Fruit fly (Drosophila melanogaster) whole organism, embryonic: ENCODE measurements around the gene Tmep.

Source experiments
- Ada2b ChIP-seq: fragments of 200-800 bp; sonication (Bioruptor generic); IDR thresholded peaks from 2 replicates; pipeline ENCODE4 v1.3.6; 2022; ENCODE audit warnings: missing biosample characterization, missing genetic modification characterization
- Atf6 ChIP-seq: fragments of 200-800 bp; sonication (Bioruptor generic); IDR thresholded peaks from 2 replicates; pipeline ENCODE4 v1.3.6; 2022; ENCODE audit warnings: missing biosample characterization, missing genetic modification characterization
- BtbVII ChIP-seq: fragments of 200-800 bp; sonication (Bioruptor generic); optimal IDR thresholded peaks from 3 replicates; lab custom pipeline; 2017; ENCODE audit warnings: missing biosample characterization, mild to moderate bottlenecking, missing genetic modification characterization
- CG10147 ChIP-seq: fragments of 200-800 bp; sonication (Bioruptor generic); optimal IDR thresholded peaks from 2 replicates; lab custom pipeline; 2019; ENCODE audit warnings: missing biosample characterization, mild to moderate bottlenecking, missing genetic modification characterization, moderate library complexity
- CG10654 ChIP-seq: fragments of 200-800 bp; sonication (Bioruptor generic); optimal IDR thresholded peaks from 2 replicates; lab custom pipeline; 2016; ENCODE audit warnings: missing biosample characterization, missing genetic modification characterization
- CG11456 ChIP-seq: fragments of 200-800 bp; sonication (Bioruptor generic); IDR thresholded peaks from 3 replicates; pipeline ENCODE4 v1.3.6; 2022; ENCODE audit warnings: missing biosample characterization, missing genetic modification characterization
- CG11504 ChIP-seq: fragments of 200-800 bp; sonication (Bioruptor generic); optimal IDR thresholded peaks from 3 replicates; lab custom pipeline; 2019; ENCODE audit warnings: missing biosample characterization, mild to moderate bottlenecking, missing genetic modification characterization, moderate library complexity
- CG12155 ChIP-seq: fragments of 200-800 bp; sonication (Bioruptor generic); optimal IDR thresholded peaks from 3 replicates; lab custom pipeline; 2016; ENCODE audit warnings: missing biosample characterization, missing genetic modification characterization
- CG12769 ChIP-seq: fragments of 200-800 bp; sonication (Bioruptor generic); optimal IDR thresholded peaks from 2 replicates; lab custom pipeline; 2019; ENCODE audit warnings: missing biosample characterization, mild to moderate bottlenecking, missing genetic modification characterization, moderate library complexity
- CG13775 ChIP-seq: fragments of 200-800 bp; sonication (Bioruptor generic); optimal IDR thresholded peaks from 3 replicates; lab custom pipeline; 2017; ENCODE audit warnings: missing biosample characterization, mild to moderate bottlenecking, missing genetic modification characterization
- CG15514 ChIP-seq: fragments of 200-800 bp; sonication (Bioruptor generic); optimal IDR thresholded peaks from 3 replicates; lab custom pipeline; 2017; ENCODE audit warnings: missing biosample characterization, missing genetic modification characterization, mild to moderate bottlenecking, moderate library complexity, missing genetic modification reagents
- CG1603 ChIP-seq: fragments of 200-800 bp; sonication (Bioruptor generic); optimal IDR thresholded peaks from 2 replicates; lab custom pipeline; 2019; ENCODE audit warnings: missing biosample characterization, mild to moderate bottlenecking, missing genetic modification characterization, moderate library complexity
- CG1647 ChIP-seq: fragments of 200-800 bp; sonication (Bioruptor generic); optimal IDR thresholded peaks from 3 replicates; lab custom pipeline; 2016; ENCODE audit warnings: missing biosample characterization, missing genetic modification characterization
- CG16779 ChIP-seq: fragments of 200-800 bp; sonication (Bioruptor generic); IDR thresholded peaks from 2 replicates; pipeline ENCODE4 v1.3.6; 2022; ENCODE audit warnings: missing biosample characterization, missing genetic modification characterization
- CG1792 ChIP-seq: fragments of 200-800 bp; sonication (Bioruptor generic); optimal IDR thresholded peaks from 2 replicates; lab custom pipeline; 2016; ENCODE audit warnings: missing biosample characterization, missing genetic modification characterization
- CG18262 ChIP-seq: fragments of 200-800 bp; optimal IDR thresholded peaks from 3 replicates; lab custom pipeline; 2019; ENCODE audit warnings: missing biosample characterization, mild to moderate bottlenecking, missing genetic modification characterization, moderate library complexity
- CG2116 ChIP-seq: fragments of 200-800 bp; sonication (Bioruptor generic); optimal IDR thresholded peaks from 3 replicates; lab custom pipeline; 2018; ENCODE audit warnings: missing biosample characterization, mild to moderate bottlenecking, missing genetic modification characterization
- CG2202 ChIP-seq: fragments of 200-800 bp; sonication (Bioruptor generic); optimal IDR thresholded peaks from 2 replicates; lab custom pipeline; 2018; ENCODE audit warnings: missing biosample characterization, mild to moderate bottlenecking, missing genetic modification characterization
- CG32772 ChIP-seq: fragments of 200-800 bp; sonication (Bioruptor generic); IDR thresholded peaks from 2 replicates; pipeline ENCODE4 v1.3.6; 2022; ENCODE audit warnings: missing biosample characterization, missing genetic modification characterization
- CG43689 ChIP-seq: fragments of 200-800 bp; sonication (Bioruptor generic); IDR thresholded peaks from 2 replicates; pipeline ENCODE4 v1.3.6; 2022; ENCODE audit warnings: missing biosample characterization, missing genetic modification characterization
- CG4424 ChIP-seq: fragments of 200-800 bp; sonication (Bioruptor generic); optimal IDR thresholded peaks from 3 replicates; lab custom pipeline; 2016; ENCODE audit warnings: missing biosample characterization, missing genetic modification characterization
- CG4617 ChIP-seq: fragments of 200-800 bp; sonication (Bioruptor generic); optimal IDR thresholded peaks from 3 replicates; lab custom pipeline; 2016; ENCODE audit warnings: missing biosample characterization, missing genetic modification characterization, borderline replicate concordance
- CG7786 ChIP-seq: fragments of 200-800 bp; sonication (Bioruptor generic); optimal IDR thresholded peaks from 2 replicates; lab custom pipeline; 2016; ENCODE audit warnings: missing biosample characterization, missing genetic modification characterization
- CG7928 ChIP-seq: fragments of 200-800 bp; sonication (Bioruptor generic); optimal IDR thresholded peaks from 2 replicates; lab custom pipeline; 2017; ENCODE audit warnings: missing biosample characterization, mild to moderate bottlenecking, missing genetic modification characterization
- CG8281 ChIP-seq: fragments of 200-800 bp; sonication (Bioruptor generic); optimal IDR thresholded peaks from 2 replicates; lab custom pipeline; 2018; ENCODE audit warnings: missing biosample characterization, mild to moderate bottlenecking, missing genetic modification characterization, moderate library complexity
- CG8478 ChIP-seq: fragments of >200 bp; optimal IDR thresholded peaks from 2 replicates; lab custom pipeline; 2018
- Camta ChIP-seq: fragments of 200-800 bp; sonication (Bioruptor generic); optimal IDR thresholded peaks from 2 replicates; lab custom pipeline; 2016; ENCODE audit warnings: missing biosample characterization, missing genetic modification characterization
- HmgZ ChIP-seq: fragments of 200-800 bp; sonication (Bioruptor generic); optimal IDR thresholded peaks from 2 replicates; lab custom pipeline; 2018; ENCODE audit warnings: missing biosample characterization, mild to moderate bottlenecking, missing genetic modification characterization
- Meics ChIP-seq: fragments of 200-800 bp; sonication (Bioruptor generic); optimal IDR thresholded peaks from 2 replicates; lab custom pipeline; 2017; ENCODE audit warnings: missing biosample characterization, mild to moderate bottlenecking, missing genetic modification characterization
- NC2α ChIP-seq: fragments of 200-800 bp; sonication (Bioruptor generic); optimal IDR thresholded peaks from 2 replicates; lab custom pipeline; 2016; ENCODE audit warnings: missing biosample characterization, missing genetic modification characterization
- Oli ChIP-seq: fragments of 200-800 bp; sonication (Bioruptor generic); optimal IDR thresholded peaks from 2 replicates; lab custom pipeline; 2018; ENCODE audit warnings: missing biosample characterization, mild to moderate bottlenecking, missing genetic modification characterization, moderate library complexity
- Opbp ChIP-seq: fragments of 200-800 bp; sonication (Bioruptor generic); IDR thresholded peaks from 3 replicates; pipeline ENCODE4 v1.3.6; 2022; ENCODE audit warnings: missing biosample characterization, missing genetic modification characterization; ENCODE audit not compliant: partially characterized antibody
- Rfx ChIP-seq: fragments of 200-800 bp; sonication (Bioruptor generic); IDR thresholded peaks from 2 replicates; pipeline ENCODE4 v1.3.6; 2022; ENCODE audit warnings: missing biosample characterization, missing genetic modification characterization
- Scr ChIP-seq: fragments of 200-800 bp; sonication (Bioruptor generic); IDR thresholded peaks from 2 replicates; pipeline ENCODE4 v1.3.6; 2022; ENCODE audit warnings: missing biosample characterization, missing genetic modification characterization; ENCODE audit not compliant: partially characterized antibody
- Sin3A ChIP-seq: fragments of >200 bp; optimal IDR thresholded peaks from 2 replicates; lab custom pipeline; 2018
- Ssrp ChIP-seq: fragments of 200-800 bp; sonication (Bioruptor generic); optimal IDR thresholded peaks from 2 replicates; lab custom pipeline; 2018; ENCODE audit warnings: missing biosample characterization, mild to moderate bottlenecking, missing genetic modification characterization, moderate library complexity
- Stat92E ChIP-seq, 3 experiments: fragments of >200 bp in 2 of 3; fragments of 200-800 bp in 1 of 3; sonication (Bioruptor generic) in 1 of 3; optimal IDR thresholded peaks; 2 replicates each; lab custom pipeline; 2017 to 2019; ENCODE audit warnings: missing biosample characterization in 3 of 3, missing genetic modification characterization in 3 of 3, mild to moderate bottlenecking in 1 of 3, moderate library complexity in 1 of 3
- al ChIP-seq: fragments of 200-800 bp; sonication (Bioruptor generic); IDR thresholded peaks from 2 replicates; pipeline ENCODE4 v1.3.6; 2022; ENCODE audit warnings: missing biosample characterization, missing genetic modification characterization
- crol ChIP-seq: fragments of 200-800 bp; sonication (Bioruptor generic); IDR thresholded peaks from 2 replicates; pipeline ENCODE4 v1.3.6; 2022; ENCODE audit warnings: missing biosample characterization, missing genetic modification characterization
- danr ChIP-seq: fragments of 200-800 bp; sonication (Bioruptor generic); IDR thresholded peaks from 2 replicates; pipeline ENCODE4 v1.3.6; 2022; ENCODE audit warnings: missing biosample characterization, missing genetic modification characterization
- dysf ChIP-seq: fragments of 200-800 bp; sonication (Bioruptor generic); IDR thresholded peaks from 3 replicates; pipeline ENCODE4 v1.3.6; 2022; ENCODE audit warnings: missing biosample characterization, missing genetic modification characterization
- esg ChIP-seq: fragments of 200-800 bp; sonication (Bioruptor generic); conservative IDR thresholded peaks from 2 replicates; pipeline ENCODE4 v1.3.6; 2022; ENCODE audit warnings: missing biosample characterization, missing genetic modification characterization
- gem ChIP-seq: fragments of 200-800 bp; sonication (Bioruptor generic); optimal IDR thresholded peaks from 2 replicates; lab custom pipeline; 2019; ENCODE audit warnings: missing biosample characterization, mild to moderate bottlenecking, missing genetic modification characterization, moderate library complexity
- luna ChIP-seq: fragments of 200-800 bp; sonication (Bioruptor generic); optimal IDR thresholded peaks from 2 replicates; lab custom pipeline; 2016; ENCODE audit warnings: missing biosample characterization, missing genetic modification characterization
- nmo ChIP-seq: fragments of 200-800 bp; sonication (Bioruptor generic); optimal IDR thresholded peaks from 2 replicates; lab custom pipeline; 2018; ENCODE audit warnings: missing biosample characterization, mild to moderate bottlenecking, missing genetic modification characterization, moderate library complexity
- pnt ChIP-seq: fragments of 200-800 bp; sonication (Bioruptor generic); optimal IDR thresholded peaks from 3 replicates; lab custom pipeline; 2016; ENCODE audit warnings: missing biosample characterization, missing genetic modification characterization
- sens ChIP-seq: fragments of 200-800 bp; sonication (Bioruptor generic); peaks from one replicate; lab custom pipeline; 2016; ENCODE audit warnings: missing biosample characterization, missing genetic modification characterization
- shn ChIP-seq: fragments of 200-800 bp; sonication (Bioruptor generic); optimal IDR thresholded peaks from 3 replicates; lab custom pipeline; 2016; ENCODE audit warnings: missing biosample characterization, missing genetic modification characterization
- sr ChIP-seq: fragments of 200-800 bp; sonication (Bioruptor generic); IDR thresholded peaks from 3 replicates; pipeline ENCODE4 v1.3.6; 2022; ENCODE audit warnings: missing biosample characterization, missing genetic modification characterization
- sug ChIP-seq: fragments of 200-800 bp; optimal IDR thresholded peaks from 2 replicates; lab custom pipeline; 2019; ENCODE audit warnings: missing biosample characterization, mild to moderate bottlenecking, missing genetic modification characterization, moderate library complexity

Tmep gene

dm6 chr3L:1548345-1548970 is 20.5 kb upstream of the Tmep start (continued):
- peak; percentile 38; the same call in 1 of the 2 replicates for TF ChIP-seq Ada2b
- peak; percentile 18 for TF ChIP-seq CG7928 (GFP tag; lab: Kevin White, UChicago)
- no peak for TF ChIP-seq CG8478 (lab: Kevin White, UChicago)
- no peak for TF ChIP-seq CG11456 (GFP tag; lab: Robert Waterston, UW)
- peak; percentile 30; the same call in 1 of the 2 replicates for TF ChIP-seq esg (GFP tag; lab: Robert Waterston, UW)
- TF ChIP-seq CG10147 (GFP tag; lab: Kevin White, UChicago): peak; percentile 63
- no peak for TF ChIP-seq CG1603 (tag; lab: Kevin White, UChicago)
- TF ChIP-seq CG4617 (GFP tag; lab: Kevin White, UChicago): no peak
- TF ChIP-seq sug (tag; lab: Kevin White, UChicago): peak; percentile 90
- TF ChIP-seq danr (GFP tag; lab: Robert Waterston, UW): 0 out of 2 replicates have a peak, but pooled peaks have one; percentile 11
- TF ChIP-seq CG15514: peak; percentile 48
- TF ChIP-seq Camta (GFP tag; lab: Kevin White, UChicago): no peak
- TF ChIP-seq CG8281 (tag; lab: Kevin White, UChicago): peak; percentile 19
- peak; percentile 71 for TF ChIP-seq BtbVII (GFP tag; lab: Kevin White, UChicago)
- TF ChIP-seq Stat92E (GFP tag; optimal IDR thresholded peaks at IDR 0.05; lab: Kevin White, UChicago): no peak
- no peak for TF ChIP-seq CG16779
- peak; percentile 53 for TF ChIP-seq CG18262 (tag; lab: Kevin White, UChicago)
- TF ChIP-seq CG43689: no peak
- peak; percentile 44 for TF ChIP-seq Ssrp (tag; lab: Kevin White, UChicago)
- TF ChIP-seq nmo (GFP tag; lab: Kevin White, UChicago): peak; percentile 60
- TF ChIP-seq Rfx (GFP tag; lab: Robert Waterston, UW): peak; percentile 54; the same call in 1 of the 2 replicates
- no peak for TF ChIP-seq NC2α (GFP tag; lab: Kevin White, UChicago)
- TF ChIP-seq pnt (GFP tag; lab: Kevin White, UChicago): peak; percentile 33
- 0 out of 2 replicates have a peak, but pooled peaks have one; percentile 11 for TF ChIP-seq CG32772 (GFP tag; lab: Robert Waterston, UW)
- no peak for TF ChIP-seq Sin3A (lab: Kevin White, UChicago)
- peak; percentile 59 for TF ChIP-seq CG4424 (GFP tag; lab: Kevin White, UChicago)
- TF ChIP-seq Scr (GFP tag; lab: Robert Waterston, UW): no peak
- TF ChIP-seq CG1792 (GFP tag; lab: Kevin White, UChicago): no peak
- TF ChIP-seq Atf6 (GFP tag; lab: Robert Waterston, UW): peak; percentile 46; the same call in 1 of the 2 replicates
- peak; percentile 20 for TF ChIP-seq CG1647 (GFP tag; lab: Kevin White, UChicago)
- no peak for TF ChIP-seq sr (GFP tag; lab: Robert Waterston, UW)
- peak; percentile 76 for TF ChIP-seq CG11504 (tag; lab: Kevin White, UChicago)
- TF ChIP-seq CG12155 (GFP tag; lab: Kevin White, UChicago): peak; percentile 65
- TF ChIP-seq Meics (GFP tag; lab: Kevin White, UChicago): peak; percentile 79
- TF ChIP-seq HmgZ (tag; lab: Kevin White, UChicago): peak; percentile 25
- no peak for TF ChIP-seq luna (GFP tag; lab: Kevin White, UChicago)
- TF ChIP-seq sens: peak; percentile 77
- peak; percentile 66 for TF ChIP-seq Oli (tag; lab: Kevin White, UChicago)
- TF ChIP-seq CG7786 (GFP tag; lab: Kevin White, UChicago): peak; percentile 57
- peak; percentile 73 for TF ChIP-seq dysf (GFP tag; lab: Robert Waterston, UW)
- no peak for TF ChIP-seq Opbp
- peak; percentile 33 for TF ChIP-seq CG12769 (tag; lab: Kevin White, UChicago)
- peak; percentile 70 for TF ChIP-seq al (GFP tag; lab: Robert Waterston, UW)
- no peak for TF ChIP-seq crol (GFP tag; lab: Robert Waterston, UW)
- peak; percentile 22 for TF ChIP-seq CG2116 (GFP tag; lab: Kevin White, UChicago)
- TF ChIP-seq CG10654 (GFP tag; lab: Kevin White, UChicago): peak; percentile 13
- peak; percentile 42 for TF ChIP-seq CG13775
- no peak for TF ChIP-seq CG2202
- TF ChIP-seq shn (GFP tag; lab: Kevin White, UChicago): peak; percentile 64
- peak; percentile 81 for TF ChIP-seq gem
